Fruit fly (Drosophila melanogaster) whole organism, embryonic: ENCODE data around the gene Tbcd.

Experiments used
- ATbp ChIP-seq: fragments of 200-800 bp; sonication (Bioruptor generic); optimal IDR thresholded peaks from 2 replicates; lab custom pipeline; 2017; ENCODE audit warnings: missing biosample characterization, mild to moderate bottlenecking, missing genetic modification characterization, missing genetic modification reagents
- Atf3 ChIP-seq: fragments of 200-800 bp; sonication (Bioruptor generic); optimal IDR thresholded peaks from 3 replicates; lab custom pipeline; 2016; ENCODE audit warnings: missing biosample characterization, missing genetic modification characterization
- BEAF-32 ChIP-seq: fragments of 200-800 bp; sonication (Bioruptor generic); optimal IDR thresholded peaks from 3 replicates; lab custom pipeline; 2017; ENCODE audit warnings: missing biosample characterization, missing genetic modification characterization, mild to moderate bottlenecking, moderate library complexity, missing genetic modification reagents
- CG10462 ChIP-seq: fragments of 200-800 bp; sonication (Bioruptor generic); optimal IDR thresholded peaks from 2 replicates; lab custom pipeline; 2016; ENCODE audit warnings: missing biosample characterization, missing genetic modification characterization
- CG11093 ChIP-seq: fragments of 200-800 bp; sonication (Bioruptor generic); IDR thresholded peaks from 3 replicates; pipeline ENCODE4 v1.3.6; 2022; ENCODE audit warnings: missing biosample characterization, missing genetic modification characterization
- CG1233 ChIP-seq: fragments of 200-800 bp; sonication (Bioruptor generic); optimal IDR thresholded peaks from 4 replicates; lab custom pipeline; 2018; ENCODE audit warnings: missing biosample characterization, mild to moderate bottlenecking, missing genetic modification characterization
- CG13296 ChIP-seq: fragments of 200-800 bp; sonication (Bioruptor generic); optimal IDR thresholded peaks from 3 replicates; lab custom pipeline; 2018; ENCODE audit warnings: missing biosample characterization, mild to moderate bottlenecking, missing genetic modification characterization
- CG14710 ChIP-seq: fragments of 200-800 bp; sonication (Bioruptor generic); optimal IDR thresholded peaks from 3 replicates; lab custom pipeline; 2019; ENCODE audit warnings: missing biosample characterization, mild to moderate bottlenecking, missing genetic modification characterization, moderate library complexity
- CG14860 ChIP-seq: fragments of 200-800 bp; sonication (Bioruptor generic); IDR thresholded peaks from 3 replicates; pipeline ENCODE4 v1.3.6; 2022; ENCODE audit warnings: missing biosample characterization, missing genetic modification characterization; ENCODE audit not compliant: partially characterized antibody
- CG16779 ChIP-seq: fragments of 200-800 bp; sonication (Bioruptor generic); IDR thresholded peaks from 2 replicates; pipeline ENCODE4 v1.3.6; 2022; ENCODE audit warnings: missing biosample characterization, missing genetic modification characterization
- CG16813 ChIP-seq: fragments of 200-800 bp; sonication (Bioruptor generic); IDR thresholded peaks from 3 replicates; pipeline ENCODE4 v1.3.6; 2022; ENCODE audit warnings: missing biosample characterization, missing genetic modification characterization; ENCODE audit not compliant: partially characterized antibody
- CG17359 ChIP-seq: fragments of 200-800 bp; sonication (Bioruptor generic); optimal IDR thresholded peaks from 3 replicates; lab custom pipeline; 2018; ENCODE audit warnings: missing biosample characterization, mild to moderate bottlenecking, missing genetic modification characterization, moderate library complexity
- CG17568 ChIP-seq: fragments of 200-800 bp; sonication (Bioruptor generic); optimal IDR thresholded peaks from 2 replicates; lab custom pipeline; 2018; ENCODE audit warnings: missing biosample characterization, mild to moderate bottlenecking, missing genetic modification characterization, moderate library complexity
- CG2129 ChIP-seq: fragments of 200-800 bp; sonication (Bioruptor generic); IDR thresholded peaks from 2 replicates; pipeline ENCODE4 v1.3.6; 2022; ENCODE audit warnings: missing biosample characterization, missing genetic modification characterization; ENCODE audit not compliant: partially characterized antibody
- CG2199 ChIP-seq: fragments of 200-800 bp; sonication (Bioruptor generic); IDR thresholded peaks from 3 replicates; pipeline ENCODE4 v1.3.6; 2022; ENCODE audit warnings: missing biosample characterization, missing genetic modification characterization
- CG2678 ChIP-seq: fragments of 200-800 bp; sonication (Bioruptor generic); optimal IDR thresholded peaks from 3 replicates; lab custom pipeline; 2019; ENCODE audit warnings: missing biosample characterization, mild to moderate bottlenecking, missing genetic modification characterization, moderate library complexity
- CG2712 ChIP-seq: fragments of 200-800 bp; optimal IDR thresholded peaks from 3 replicates; lab custom pipeline; 2019; ENCODE audit warnings: missing biosample characterization, mild to moderate bottlenecking, missing genetic modification characterization, moderate library complexity
- CG31224 ChIP-seq: fragments of 200-800 bp; sonication (Bioruptor generic); IDR thresholded peaks from 2 replicates; pipeline ENCODE4 v1.3.6; 2022; ENCODE audit warnings: missing biosample characterization, missing genetic modification characterization
- CG3726 ChIP-seq: fragments of 200-800 bp; sonication (Bioruptor generic); IDR thresholded peaks from 3 replicates; pipeline ENCODE4, ENCODE4 v1.3.6; 2022; ENCODE audit warnings: missing biosample characterization, missing genetic modification characterization
- CG3838 ChIP-seq: fragments of 200-800 bp; sonication (Bioruptor generic); optimal IDR thresholded peaks from 3 replicates; lab custom pipeline; 2016; ENCODE audit warnings: missing biosample characterization, missing genetic modification characterization
- CG4328 ChIP-seq: fragments of 200-800 bp; sonication (Bioruptor generic); optimal IDR thresholded peaks from 3 replicates; lab custom pipeline; 2017; ENCODE audit warnings: missing biosample characterization, missing genetic modification reagents, missing genetic modification characterization
- CG43689 ChIP-seq: fragments of 200-800 bp; sonication (Bioruptor generic); IDR thresholded peaks from 2 replicates; pipeline ENCODE4 v1.3.6; 2022; ENCODE audit warnings: missing biosample characterization, missing genetic modification characterization
- CG7963 ChIP-seq: fragments of 200-800 bp; sonication (Bioruptor generic); IDR thresholded peaks from 3 replicates; pipeline ENCODE4 v1.3.6; 2022; ENCODE audit warnings: missing biosample characterization, missing genetic modification characterization; ENCODE audit not compliant: partially characterized antibody
- CG7987 ChIP-seq: fragments of 200-800 bp; sonication (Bioruptor generic); optimal IDR thresholded peaks from 2 replicates; lab custom pipeline; 2018; ENCODE audit warnings: missing biosample characterization, mild to moderate bottlenecking, missing genetic modification characterization, moderate library complexity
- Dad ChIP-seq: fragments of 200-800 bp; sonication (Bioruptor generic); optimal IDR thresholded peaks from 3 replicates; lab custom pipeline; 2016; ENCODE audit warnings: missing biosample characterization, missing genetic modification characterization
- Drgx ChIP-seq: fragments of 200-800 bp; sonication (Bioruptor generic); IDR thresholded peaks from 2 replicates; pipeline ENCODE4 v1.3.6; 2022; ENCODE audit warnings: missing biosample characterization, missing genetic modification characterization
- H2.0 ChIP-seq: fragments of 200-800 bp; sonication (Bioruptor generic); IDR thresholded peaks from 2 replicates; pipeline ENCODE4 v1.3.6; 2022; ENCODE audit warnings: missing biosample characterization, missing genetic modification characterization
- Mad ChIP-seq: fragments of 200-800 bp; sonication (Bioruptor generic); optimal IDR thresholded peaks from 2 replicates; lab custom pipeline; 2016; ENCODE audit warnings: missing biosample characterization, missing genetic modification characterization
- Med ChIP-seq: fragments of 200-800 bp; sonication (Bioruptor generic); peaks from one replicate; lab custom pipeline; 2016; ENCODE audit warnings: missing biosample characterization, missing genetic modification characterization, mild to moderate bottlenecking, inconsistent platforms, moderate library complexity
- NFAT ChIP-seq: fragments of 200-800 bp; sonication (Bioruptor generic); IDR thresholded peaks from 2 replicates; pipeline ENCODE4 v1.3.6; 2022; ENCODE audit warnings: missing biosample characterization, missing genetic modification characterization
- Oli ChIP-seq: fragments of 200-800 bp; sonication (Bioruptor generic); optimal IDR thresholded peaks from 2 replicates; lab custom pipeline; 2018; ENCODE audit warnings: missing biosample characterization, mild to moderate bottlenecking, missing genetic modification characterization, moderate library complexity
- Ptx1 ChIP-seq: fragments of 200-800 bp; sonication (Bioruptor generic); IDR thresholded peaks from 2 replicates; pipeline ENCODE4 v1.3.6; 2022; ENCODE audit warnings: missing biosample characterization, missing genetic modification characterization
- Xrp1 ChIP-seq: fragments of 200-800 bp; sonication (Bioruptor generic); IDR thresholded peaks from 2 replicates; pipeline ENCODE4 v1.3.6; 2022; ENCODE audit warnings: missing biosample characterization, missing genetic modification characterization
- amos ChIP-seq: fragments of 200-800 bp; sonication (Bioruptor generic); IDR thresholded peaks from 2 replicates; pipeline ENCODE4 v1.3.6; 2022; ENCODE audit warnings: missing biosample characterization, missing genetic modification characterization; ENCODE audit not compliant: partially characterized antibody
- ase ChIP-seq: fragments of 200-800 bp; sonication (Bioruptor generic); IDR thresholded peaks from 3 replicates; pipeline ENCODE4 v1.3.6; 2022; ENCODE audit warnings: missing biosample characterization, missing genetic modification characterization
- dpn ChIP-seq, 2 experiments: fragments of 200-800 bp; sonication (Bioruptor generic); optimal IDR thresholded peaks; 3 replicates each; lab custom pipeline; 2016; ENCODE audit warnings: missing biosample characterization in 2 of 2, missing genetic modification characterization in 2 of 2
- fd64A ChIP-seq: fragments of 200-800 bp; sonication (Bioruptor generic); optimal IDR thresholded peaks from 3 replicates; lab custom pipeline; 2018; ENCODE audit warnings: missing biosample characterization, mild to moderate bottlenecking, missing genetic modification characterization
- knrl ChIP-seq: fragments of 200-800 bp; sonication (Bioruptor generic); IDR thresholded peaks from 3 replicates; pipeline ENCODE4 v1.3.6; 2022; ENCODE audit warnings: missing biosample characterization, missing genetic modification characterization; ENCODE audit not compliant: partially characterized antibody
- lilli ChIP-seq: fragments of 200-800 bp; sonication (Bioruptor generic); optimal IDR thresholded peaks from 3 replicates; lab custom pipeline; 2016; ENCODE audit warnings: missing biosample characterization, missing genetic modification characterization
- prd ChIP-seq, 3 experiments: fragments of >200 bp in 2 of 3; fragments of 200-800 bp in 1 of 3; sonication (Bioruptor generic) in 1 of 3; optimal IDR thresholded peaks in 2 of 3; IDR thresholded peaks in 1 of 3; 2 replicates in 2 of 3; 3 replicates in 1 of 3; pipeline versions ENCODE4 v1.3.6 to Lab custom; 2017 to 2022; ENCODE audit warnings: missing biosample characterization in 1 of 3, missing genetic modification characterization in 1 of 3
- sc ChIP-seq, 3 experiments: fragments of >200 bp in 2 of 3; fragments of 200-800 bp in 1 of 3; sonication (Bioruptor generic) in 1 of 3; optimal IDR thresholded peaks; 2 replicates in 2 of 3; 3 replicates in 1 of 3; lab custom pipeline; 2017; ENCODE audit warnings: mild to moderate bottlenecking in 1 of 3, missing biosample characterization in 1 of 3, missing genetic modification characterization in 1 of 3, missing genetic modification reagents in 1 of 3
- seq ChIP-seq: fragments of 200-800 bp; sonication (Bioruptor generic); IDR thresholded peaks from 2 replicates; pipeline ENCODE4 v1.3.6; 2022; ENCODE audit warnings: missing biosample characterization, missing genetic modification characterization
- sima ChIP-seq: fragments of 200-800 bp; sonication (Bioruptor generic); optimal IDR thresholded peaks from 2 replicates; lab custom pipeline; 2016; ENCODE audit warnings: missing biosample characterization, missing genetic modification characterization
- stwl ChIP-seq: fragments of 200-800 bp; sonication (Bioruptor generic); optimal IDR thresholded peaks from 3 replicates; lab custom pipeline; 2018; ENCODE audit warnings: missing biosample characterization, mild to moderate bottlenecking, missing genetic modification characterization, moderate library complexity
- sug ChIP-seq: fragments of 200-800 bp; optimal IDR thresholded peaks from 2 replicates; lab custom pipeline; 2019; ENCODE audit warnings: missing biosample characterization, mild to moderate bottlenecking, missing genetic modification characterization, moderate library complexity
- tap ChIP-seq: fragments of 200-800 bp; optimal IDR thresholded peaks from 3 replicates; lab custom pipeline; 2019; ENCODE audit warnings: missing biosample characterization, mild to moderate bottlenecking, missing genetic modification characterization, moderate library complexity
- ttk ChIP-seq: fragments of 200-800 bp; sonication (Bioruptor generic); IDR thresholded peaks from 2 replicates; pipeline ENCODE4 v2.1.2; 2022; ENCODE audit warnings: missing biosample characterization, missing genetic modification characterization
- tx ChIP-seq: fragments of 200-800 bp; sonication (Bioruptor generic); optimal IDR thresholded peaks from 2 replicates; lab custom pipeline; 2016; ENCODE audit warnings: missing biosample characterization, missing genetic modification characterization

Tbcd gene

dm6 chr2L:2177312-2177968 is 30.1 kb downstream of the Tbcd start (continued):
- TF ChIP-seq CG3838 (GFP tag; lab: Kevin White, UChicago), result no peak
- no peak for TF ChIP-seq CG43689
- peak; percentile 93 for TF ChIP-seq Med (GFP tag; lab: Kevin White, UChicago)
- no peak for TF ChIP-seq sug (tag; lab: Kevin White, UChicago)
- peak; percentile 63 for TF ChIP-seq Oli (tag; lab: Kevin White, UChicago)
- TF ChIP-seq CG2129, result no peak
- no peak for TF ChIP-seq sima (GFP tag; lab: Kevin White, UChicago)
- TF ChIP-seq CG7963 (GFP tag; lab: Robert Waterston, UW), result no peak
- TF ChIP-seq CG2712, result peak; percentile 8
- TF ChIP-seq NFAT (GFP tag; lab: Robert Waterston, UW), result no peak
- no peak for TF ChIP-seq sc (optimal IDR thresholded peaks at IDR 0.05; lab: Kevin White, UChicago)
- TF ChIP-seq sc (GFP tag; optimal IDR thresholded peaks at IDR 0.05; lab: Kevin White, UChicago), result no peak
- no peak for TF ChIP-seq CG31224 (GFP tag; lab: Robert Waterston, UW)
- peak; percentile 54; the same call in 1 of the 2 replicates for TF ChIP-seq Xrp1 (GFP tag; lab: Robert Waterston, UW)
- peak; percentile 53 for TF ChIP-seq CG2678 (tag; lab: Kevin White, UChicago)
- peak; percentile 2 for TF ChIP-seq tap (tag; lab: Kevin White, UChicago)
- TF ChIP-seq CG7987, result no peak
- TF ChIP-seq Dad (GFP tag; lab: Kevin White, UChicago), result no peak
- no peak for TF ChIP-seq CG16813 (GFP tag; lab: Robert Waterston, UW)
- peak; percentile 22 for TF ChIP-seq CG17359 (tag; lab: Kevin White, UChicago)
- 0 out of 2 replicates have a peak, but pooled peaks have one; percentile 17 for TF ChIP-seq H2.0 (GFP tag; lab: Robert Waterston, UW)
- no peak for TF ChIP-seq CG14860 (GFP tag; lab: Robert Waterston, UW)
- no peak for TF ChIP-seq ttk
- no peak for TF ChIP-seq CG13296 (GFP tag; lab: Kevin White, UChicago)
- no peak for TF ChIP-seq CG2199 (GFP tag; lab: Robert Waterston, UW)
- peak; percentile 30 to 42 for TF ChIP-seq dpn (GFP tag; optimal IDR thresholded peaks at IDR 0.05; lab: Kevin White, UChicago)
- TF ChIP-seq seq (GFP tag; lab: Robert Waterston, UW), result no peak
- TF ChIP-seq prd (optimal IDR thresholded peaks at IDR 0.05; lab: Kevin White, UChicago), result no peak
- peak; percentile 56 for TF ChIP-seq prd (GFP tag; IDR thresholded peaks at IDR 0.05; lab: Robert Waterston, UW)
- TF ChIP-seq CG17568 (GFP tag; lab: Kevin White, UChicago), result no peak
- peak; percentile 32; the same call in 1 of the 2 replicates for TF ChIP-seq Ptx1 (GFP tag; lab: Robert Waterston, UW)
- no peak for TF ChIP-seq ATbp (GFP tag; lab: Kevin White, UChicago)
- TF ChIP-seq BEAF-32 (GFP tag; lab: Kevin White, UChicago), result no peak
- no peak for TF ChIP-seq CG14710
- no peak for TF ChIP-seq stwl
- TF ChIP-seq CG10462, result no peak
- no peak for TF ChIP-seq amos (GFP tag; lab: Robert Waterston, UW)
- no peak for TF ChIP-seq Atf3 (GFP tag; lab: Kevin White, UChicago)
- no peak for TF ChIP-seq knrl (GFP tag; lab: Robert Waterston, UW)
- no peak for TF ChIP-seq ase
- TF ChIP-seq Mad, result no peak
- TF ChIP-seq lilli, result peak; percentile 64
- TF ChIP-seq Drgx (GFP tag; lab: Robert Waterston, UW), result no peak
- TF ChIP-seq CG4328, result no peak
- TF ChIP-seq CG11093 (GFP tag; lab: Robert Waterston, UW), result peak; percentile 14; the same call in 1 of the 3 replicates
- peak; percentile 21 for TF ChIP-seq tx (GFP tag; lab: Kevin White, UChicago)
- no peak for TF ChIP-seq CG1233 (GFP tag; lab: Kevin White, UChicago)
- no peak for TF ChIP-seq CG16779 (GFP tag; lab: Robert Waterston, UW)
- TF ChIP-seq fd64A (GFP tag; lab: Kevin White, UChicago), result no peak
- 0 out of 3 replicates have a peak, but pooled peaks have one; percentile 8 for TF ChIP-seq CG3726 (GFP tag; lab: Robert Waterston, UW)
